Fruit fly (Drosophila melanogaster) whole organism, embryonic: ENCODE measurements around the gene CG7714.

Source experiments
- CG10267 ChIP-seq: fragments of 200-800 bp; sonication (Bioruptor generic); optimal IDR thresholded peaks from 2 replicates; lab custom pipeline; 2018; ENCODE audit warnings: missing biosample characterization, mild to moderate bottlenecking, missing genetic modification characterization, moderate library complexity
- CG10274 ChIP-seq: fragments of 200-800 bp; sonication (Bioruptor generic); optimal IDR thresholded peaks from 3 replicates; lab custom pipeline; 2017; ENCODE audit warnings: missing biosample characterization, mild to moderate bottlenecking, missing genetic modification characterization
- CG10979 ChIP-seq: fragments of 200-800 bp; sonication (Bioruptor generic); optimal IDR thresholded peaks from 2 replicates; lab custom pipeline; 2018; ENCODE audit warnings: missing biosample characterization, mild to moderate bottlenecking, missing genetic modification characterization, moderate library complexity
- CG11560 ChIP-seq: fragments of 200-800 bp; sonication (Bioruptor generic); IDR thresholded peaks from 3 replicates; pipeline ENCODE4 v1.3.6; 2022; ENCODE audit warnings: missing biosample characterization, missing genetic modification characterization
- CG12104 ChIP-seq: fragments of 200-800 bp; sonication (Bioruptor generic); optimal IDR thresholded peaks from 3 replicates; lab custom pipeline; 2016; ENCODE audit warnings: missing biosample characterization, missing genetic modification characterization
- CG12391 ChIP-seq: fragments of 200-800 bp; sonication (Bioruptor generic); optimal IDR thresholded peaks from 3 replicates; lab custom pipeline; 2018; ENCODE audit warnings: missing biosample characterization, mild to moderate bottlenecking, missing genetic modification characterization, moderate library complexity
- CG14441 ChIP-seq: fragments of 200-800 bp; sonication (Bioruptor generic); IDR thresholded peaks from 2 replicates; pipeline ENCODE4 v1.3.6; 2022; ENCODE audit warnings: missing biosample characterization, missing genetic modification characterization
- CG14965 ChIP-seq: fragments of 200-800 bp; sonication (Bioruptor generic); optimal IDR thresholded peaks from 2 replicates; lab custom pipeline; 2016; ENCODE audit warnings: missing biosample characterization, missing genetic modification characterization, borderline replicate concordance
- CG15011 ChIP-seq: fragments of 200-800 bp; sonication (Bioruptor generic); optimal IDR thresholded peaks from 3 replicates; lab custom pipeline; 2018; ENCODE audit warnings: missing biosample characterization, mild to moderate bottlenecking, missing genetic modification characterization
- CG17359 ChIP-seq: fragments of 200-800 bp; sonication (Bioruptor generic); optimal IDR thresholded peaks from 3 replicates; lab custom pipeline; 2018; ENCODE audit warnings: missing biosample characterization, mild to moderate bottlenecking, missing genetic modification characterization, moderate library complexity
- CG17361 ChIP-seq: fragments of 200-800 bp; sonication (Bioruptor generic); IDR thresholded peaks from 3 replicates; pipeline ENCODE4 v1.3.6; 2022; ENCODE audit warnings: missing biosample characterization, missing genetic modification characterization
- CG17385 ChIP-seq: fragments of 200-800 bp; sonication (Bioruptor generic); optimal IDR thresholded peaks from 3 replicates; lab custom pipeline; 2018; ENCODE audit warnings: missing biosample characterization, mild to moderate bottlenecking, missing genetic modification characterization
- CG17802 ChIP-seq: fragments of 200-800 bp; sonication (Bioruptor generic); optimal IDR thresholded peaks from 2 replicates; lab custom pipeline; 2018; ENCODE audit warnings: missing biosample characterization, mild to moderate bottlenecking, missing genetic modification characterization, moderate library complexity
- CG31224 ChIP-seq: fragments of 200-800 bp; sonication (Bioruptor generic); IDR thresholded peaks from 2 replicates; pipeline ENCODE4 v1.3.6; 2022; ENCODE audit warnings: missing biosample characterization, missing genetic modification characterization
- CG31365 ChIP-seq: fragments of 200-800 bp; sonication (Bioruptor generic); optimal IDR thresholded peaks from 2 replicates; lab custom pipeline; 2018; ENCODE audit warnings: missing biosample characterization, mild to moderate bottlenecking, missing genetic modification characterization
- CG4820 ChIP-seq: fragments of 200-800 bp; sonication (Bioruptor generic); optimal IDR thresholded peaks from 3 replicates; lab custom pipeline; 2016; ENCODE audit warnings: missing biosample characterization, missing genetic modification characterization
- CG5245 ChIP-seq: fragments of 200-800 bp; sonication (Bioruptor generic); optimal IDR thresholded peaks from 3 replicates; lab custom pipeline; 2016; ENCODE audit warnings: missing biosample characterization, missing genetic modification characterization
- CG6254 ChIP-seq: fragments of 200-800 bp; sonication (Bioruptor generic); optimal IDR thresholded peaks from 3 replicates; lab custom pipeline; 2017; ENCODE audit warnings: mild to moderate bottlenecking, missing biosample characterization, missing genetic modification reagents, missing genetic modification characterization
- CG6272 ChIP-seq: fragments of 200-800 bp; sonication (Bioruptor generic); IDR thresholded peaks from 2 replicates; pipeline ENCODE4 v1.3.6; 2022; ENCODE audit warnings: missing biosample characterization, missing genetic modification characterization
- CG6683 ChIP-seq: fragments of 200-800 bp; sonication (Bioruptor generic); optimal IDR thresholded peaks from 2 replicates; lab custom pipeline; 2017; ENCODE audit warnings: missing biosample characterization, mild to moderate bottlenecking, missing genetic modification characterization, missing genetic modification reagents
- CkIIα-i1 ChIP-seq: fragments of 200-800 bp; sonication (Bioruptor generic); IDR thresholded peaks from 2 replicates; pipeline ENCODE4 v1.3.6; 2022; ENCODE audit warnings: missing biosample characterization, missing genetic modification characterization
- D ChIP-seq, 2 experiments: fragments of 200-800 bp in 1 of 2; fragments of >200 bp in 1 of 2; sonication (Bioruptor generic) in 1 of 2; optimal IDR thresholded peaks; 2 replicates in 1 of 2; 3 replicates in 1 of 2; lab custom pipeline; 2017; ENCODE audit warnings: mild to moderate bottlenecking in 1 of 2, missing biosample characterization in 1 of 2, missing genetic modification characterization in 1 of 2, missing genetic modification reagents in 1 of 2
- Doc3 ChIP-seq: fragments of 200-800 bp; sonication (Bioruptor generic); IDR thresholded peaks from 3 replicates; pipeline ENCODE4 v1.3.6; 2022; ENCODE audit warnings: missing biosample characterization, missing genetic modification characterization; ENCODE audit not compliant: partially characterized antibody
- Eip74EF ChIP-seq, 2 experiments: fragments of 200-800 bp in 1 of 2; fragments of >200 bp in 1 of 2; sonication (Bioruptor generic) in 1 of 2; optimal IDR thresholded peaks; 2 replicates each; lab custom pipeline; 2017 to 2019; ENCODE audit warnings: missing biosample characterization in 2 of 2, missing genetic modification characterization in 2 of 2, mild to moderate bottlenecking in 1 of 2, moderate library complexity in 1 of 2
- Ets97D ChIP-seq: fragments of 200-800 bp; sonication (Bioruptor generic); optimal IDR thresholded peaks from 3 replicates; lab custom pipeline; 2016; ENCODE audit warnings: missing biosample characterization, missing genetic modification characterization
- Hmx ChIP-seq: fragments of 200-800 bp; sonication (Bioruptor generic); optimal IDR thresholded peaks from 2 replicates; lab custom pipeline; 2016; ENCODE audit warnings: missing biosample characterization, missing genetic modification characterization
- Jarid2 ChIP-seq: fragments of 200-800 bp; sonication (Bioruptor generic); optimal IDR thresholded peaks from 3 replicates; lab custom pipeline; 2017; ENCODE audit warnings: mild to moderate bottlenecking, missing biosample characterization, missing genetic modification reagents, missing genetic modification characterization
- MTF-1 ChIP-seq: fragments of 200-800 bp; sonication (Bioruptor generic); optimal IDR thresholded peaks from 2 replicates; lab custom pipeline; 2018; ENCODE audit warnings: missing biosample characterization, mild to moderate bottlenecking, missing genetic modification characterization, borderline replicate concordance
- Oaz ChIP-seq: fragments of 200-800 bp; sonication (Bioruptor generic); IDR thresholded peaks from 2 replicates; pipeline ENCODE4 v1.3.6; 2022; ENCODE audit warnings: missing biosample characterization, missing genetic modification characterization
- Rfx ChIP-seq: fragments of 200-800 bp; sonication (Bioruptor generic); IDR thresholded peaks from 2 replicates; pipeline ENCODE4 v1.3.6; 2022; ENCODE audit warnings: missing biosample characterization, missing genetic modification characterization
- Sin3A ChIP-seq: fragments of >200 bp; optimal IDR thresholded peaks from 2 replicates; lab custom pipeline; 2018
- ac ChIP-seq: fragments of 200-800 bp; sonication (Bioruptor generic); optimal IDR thresholded peaks from 3 replicates; lab custom pipeline; 2017; ENCODE audit warnings: missing biosample characterization, mild to moderate bottlenecking, missing genetic modification characterization
- ato ChIP-seq: fragments of 200-800 bp; sonication (Bioruptor generic); IDR thresholded peaks from 2 replicates; pipeline ENCODE4 v1.3.6; 2022; ENCODE audit warnings: missing biosample characterization, missing genetic modification characterization; ENCODE audit not compliant: partially characterized antibody
- cwo ChIP-seq: fragments of 200-800 bp; sonication (Bioruptor generic); optimal IDR thresholded peaks from 3 replicates; lab custom pipeline; 2017; ENCODE audit warnings: missing biosample characterization, missing genetic modification characterization, mild to moderate bottlenecking, moderate library complexity, missing genetic modification reagents
- gcm ChIP-seq: fragments of 200-800 bp; sonication (Bioruptor generic); optimal IDR thresholded peaks from 2 replicates; lab custom pipeline; 2019; ENCODE audit warnings: missing biosample characterization, mild to moderate bottlenecking, missing genetic modification characterization, moderate library complexity
- gsb ChIP-seq: fragments of 200-800 bp; sonication (Bioruptor generic); IDR thresholded peaks from 2 replicates; pipeline ENCODE4 v1.3.6; 2022; ENCODE audit warnings: missing biosample characterization, missing genetic modification characterization
- hbn ChIP-seq: fragments of 200-800 bp; sonication (Bioruptor generic); IDR thresholded peaks from 2 replicates; pipeline ENCODE4 v1.3.6; 2022; ENCODE audit warnings: missing biosample characterization, missing genetic modification characterization; ENCODE audit not compliant: partially characterized antibody
- inv ChIP-seq: fragments of 200-800 bp; sonication (Bioruptor generic); IDR thresholded peaks from 2 replicates; pipeline ENCODE4 v1.3.6; 2022; ENCODE audit warnings: missing biosample characterization, missing genetic modification characterization; ENCODE audit not compliant: partially characterized antibody
- knrl ChIP-seq: fragments of 200-800 bp; sonication (Bioruptor generic); IDR thresholded peaks from 3 replicates; pipeline ENCODE4 v1.3.6; 2022; ENCODE audit warnings: missing biosample characterization, missing genetic modification characterization; ENCODE audit not compliant: partially characterized antibody
- lov ChIP-seq, 2 experiments: fragments of 200-800 bp in 1 of 2; fragments of >200 bp in 1 of 2; sonication (Bioruptor generic) in 1 of 2; IDR thresholded peaks in 1 of 2; optimal IDR thresholded peaks in 1 of 2; 2 replicates in 1 of 2; 3 replicates in 1 of 2; pipeline versions ENCODE4 v1.3.6 to Lab custom; 2017 to 2022; ENCODE audit warnings: missing biosample characterization in 1 of 2, missing genetic modification characterization in 1 of 2
- nau ChIP-seq: fragments of 200-800 bp; sonication (Bioruptor generic); optimal IDR thresholded peaks from 3 replicates; lab custom pipeline; 2017; ENCODE audit warnings: missing biosample characterization, mild to moderate bottlenecking, missing genetic modification characterization, missing genetic modification reagents
- nerfin-1 ChIP-seq: fragments of 200-800 bp; sonication (Bioruptor generic); optimal IDR thresholded peaks from 3 replicates; lab custom pipeline; 2019; ENCODE audit warnings: missing biosample characterization, mild to moderate bottlenecking, missing genetic modification characterization, moderate library complexity
- org-1 ChIP-seq: fragments of 200-800 bp; sonication (Bioruptor generic); optimal IDR thresholded peaks from 2 replicates; lab custom pipeline; 2017; ENCODE audit warnings: missing biosample characterization, missing genetic modification characterization
- scrt ChIP-seq: fragments of 200-800 bp; sonication (Bioruptor generic); optimal IDR thresholded peaks from 2 replicates; lab custom pipeline; 2018; ENCODE audit warnings: missing biosample characterization, mild to moderate bottlenecking, missing genetic modification characterization, moderate library complexity
- sd ChIP-seq: fragments of 200-800 bp; sonication (Bioruptor generic); optimal IDR thresholded peaks from 3 replicates; lab custom pipeline; 2018; ENCODE audit warnings: missing biosample characterization, mild to moderate bottlenecking, missing genetic modification characterization, moderate library complexity
- sens-2 ChIP-seq: fragments of 200-800 bp; sonication (Bioruptor generic); IDR thresholded peaks from 2 replicates; pipeline ENCODE4 v1.3.6; 2022; ENCODE audit warnings: missing biosample characterization, missing genetic modification characterization
- toy ChIP-seq: fragments of 200-800 bp; sonication (Bioruptor generic); IDR thresholded peaks from 2 replicates; pipeline ENCODE4 v1.3.6; 2022; ENCODE audit warnings: missing biosample characterization, missing genetic modification characterization
- twi ChIP-seq: fragments of 200-800 bp; optimal IDR thresholded peaks from 2 replicates; lab custom pipeline; 2019; ENCODE audit warnings: missing biosample characterization, mild to moderate bottlenecking, missing genetic modification characterization, moderate library complexity

The CG7714 gene

dm6 chr3R:18745961-18746468 is 19.8 kb upstream of the CG7714 start, which contains the start of the genes PGS1 and gwl (continued):
- TF ChIP-seq CG15011 (GFP tag; lab: Kevin White, UChicago) (no peak), CG12391 (tag; lab: Kevin White, UChicago) (peak; percentile 87), CG10979 (peak; percentile 66), CG5245 (peak; percentile 31), CG12104 (peak; percentile 73), scrt (GFP tag; lab: Kevin White, UChicago) (no peak), MTF-1 (no peak), Sin3A (lab: Kevin White, UChicago) (no peak), nau (GFP tag; lab: Kevin White, UChicago) (no peak), ato (GFP tag; lab: Robert Waterston, UW) (no peak), CG4820 (GFP tag; lab: Kevin White, UChicago) (peak; percentile 64), sd (tag; lab: Kevin White, UChicago) (no peak), CG17385 (GFP tag; lab: Kevin White, UChicago) (no peak), inv (peak; percentile 52), CG10267 (tag; lab: Kevin White, UChicago) (peak; percentile 94), nerfin-1 (tag; lab: Kevin White, UChicago) (peak; percentile 60), Doc3 (GFP tag; lab: Robert Waterston, UW) (peak; percentile 65), cwo (GFP tag; lab: Kevin White, UChicago) (peak; percentile 35), org-1 (GFP tag; lab: Kevin White, UChicago) (no peak), CG17802 (tag; lab: Kevin White, UChicago) (peak; percentile 12), CG31365 (no peak), CG10274 (GFP tag; lab: Kevin White, UChicago) (no peak), Ets97D (GFP tag; lab: Kevin White, UChicago) (peak; percentile 46), CG6683 (GFP tag; lab: Kevin White, UChicago) (peak; percentile 26), toy (GFP tag; lab: Robert Waterston, UW) (peak; percentile 49; the same call in 1 of the 2 replicates), gcm (GFP tag; lab: Kevin White, UChicago) (no peak), Eip74EF (GFP tag; optimal IDR thresholded peaks at IDR 0.05; lab: Kevin White, UChicago) (no peak), CG6254 (GFP tag; lab: Kevin White, UChicago) (no peak), CG11560 (tag; lab: Robert Waterston, UW) (peak; percentile 61), twi (tag; lab: Kevin White, UChicago) (peak; percentile 40), CG17359 (no peak), lov (optimal IDR thresholded peaks at IDR 0.05; lab: Kevin White, UChicago) (no peak), lov (GFP tag; IDR thresholded peaks at IDR 0.05; lab: Robert Waterston, UW) (no peak), Jarid2 (GFP tag; lab: Kevin White, UChicago) (no peak), Hmx (GFP tag; lab: Kevin White, UChicago) (no peak), sens-2 (GFP tag; lab: Robert Waterston, UW) (0 out of 2 replicates have a peak, but pooled peaks have one; percentile 43), knrl (GFP tag; lab: Robert Waterston, UW) (peak; percentile 71; the same call in 2 of the 3 replicates), Oaz (GFP tag; lab: Robert Waterston, UW) (peak; percentile 66), ac (GFP tag; lab: Kevin White, UChicago) (no peak), gsb (GFP tag; lab: Robert Waterston, UW) (peak; percentile 41; the same call in 1 of the 2 replicates), CG6272 (peak; percentile 79), CG31224 (GFP tag; lab: Robert Waterston, UW) (peak; percentile 68), CG14965 (no peak), CkIIα-i1 (GFP tag; lab: Robert Waterston, UW) (no peak), hbn (peak; percentile 67), CG14441 (GFP tag; lab: Robert Waterston, UW) (peak; percentile 80), D (optimal IDR thresholded peaks at IDR 0.05; lab: Kevin White, UChicago) (no peak), D (GFP tag; optimal IDR thresholded peaks at IDR 0.05; lab: Kevin White, UChicago) (peak; percentile 1), CG17361 (GFP tag; lab: Robert Waterston, UW) (no peak; the same call in 2 of the 3 replicates), Rfx (peak; percentile 86)
